Worm (Caenorhabditis elegans) whole organism, young adult: Measurements from ENCODE around the gene C04H5.1.

Source experiments
- B0261.1 ChIP-seq: sonication (generic microtip); optimal IDR thresholded peaks from 2 replicates; lab custom pipeline; 2016; ENCODE audit warnings: mild to moderate bottlenecking, missing genetic modification characterization, moderate library complexity, missing compliant biosample characterization
- C06A6.2 ChIP-seq: fragments of 200-800 bp; sonication (Bioruptor generic); conservative IDR thresholded peaks from 2 replicates; pipeline ENCODE4 v1.3.6; 2022; ENCODE audit warnings: missing genetic modification characterization, missing compliant biosample characterization
- C17E4.6 ChIP-seq: fragments of 200-800 bp; sonication (Bioruptor generic); IDR thresholded peaks from 2 replicates; pipeline ENCODE4 v1.3.6; 2022; ENCODE audit warnings: missing genetic modification reagents, missing genetic modification characterization, missing compliant biosample characterization
- F10E7.11 ChIP-seq: sonication (generic microtip); optimal IDR thresholded peaks from 2 replicates; lab custom pipeline; 2017; ENCODE audit warnings: mild to moderate bottlenecking, missing genetic modification characterization, moderate library complexity, missing compliant biosample characterization
- F23B12.7 ChIP-seq: sonication (generic microtip); optimal IDR thresholded peaks from 2 replicates; lab custom pipeline; 2017; ENCODE audit warnings: missing genetic modification characterization, mild to moderate bottlenecking, missing compliant biosample characterization, antibody characterized with exemption, moderate library complexity; ENCODE audit not compliant: insufficient read depth
- F49E8.2 ChIP-seq: sonication (generic microtip); optimal IDR thresholded peaks from 3 replicates; lab custom pipeline; 2017; ENCODE audit warnings: missing genetic modification characterization, mild to moderate bottlenecking, missing compliant biosample characterization, antibody characterized with exemption, moderate library complexity; ENCODE audit not compliant: insufficient read depth
- F52B5.7 ChIP-seq: sonication (generic microtip); optimal IDR thresholded peaks from 2 replicates; lab custom pipeline; 2016; ENCODE audit warnings: mild to moderate bottlenecking, missing genetic modification characterization, missing compliant biosample characterization
- F57A8.1 ChIP-seq: fragments of 200-800 bp; sonication (Bioruptor generic); optimal IDR thresholded peaks from 2 replicates; lab custom pipeline; 2018; ENCODE audit warnings: mild to moderate bottlenecking, missing genetic modification characterization, moderate library complexity, missing compliant biosample characterization
- K11D2.4 ChIP-seq: fragments of 200-800 bp; sonication (Bioruptor generic); IDR thresholded peaks from 2 replicates; pipeline ENCODE4 v1.3.6; 2022; ENCODE audit warnings: missing genetic modification reagents, missing genetic modification characterization, missing compliant biosample characterization
- K12H6.12 ChIP-seq: fragments of 200-800 bp; sonication (Bioruptor generic); optimal IDR thresholded peaks from 2 replicates; lab custom pipeline; 2018; ENCODE audit warnings: mild to moderate bottlenecking, missing genetic modification characterization, missing compliant biosample characterization
- ZK185.1 ChIP-seq: sonication (generic microtip); optimal IDR thresholded peaks from 2 replicates; lab custom pipeline; 2016; ENCODE audit warnings: mild to moderate bottlenecking, missing genetic modification characterization, missing compliant biosample characterization; ENCODE audit not compliant: poor library complexity, severe bottlenecking
- attf-3 ChIP-seq: fragments of 200-800 bp; sonication (Bioruptor generic); conservative IDR thresholded peaks from 2 replicates; pipeline ENCODE4 v1.3.6; 2022; ENCODE audit warnings: missing genetic modification reagents, missing genetic modification characterization, missing compliant biosample characterization
- attf-5 ChIP-seq: fragments of 200-800 bp; sonication (Bioruptor generic); optimal IDR thresholded peaks from 2 replicates; lab custom pipeline; 2018; ENCODE audit warnings: mild to moderate bottlenecking, missing genetic modification characterization, missing compliant biosample characterization
- cebp-1 ChIP-seq, 2 experiments: fragments of 200-800 bp in 1 of 2; sonication (Bioruptor generic) in 1 of 2; sonication (generic microtip) in 1 of 2; IDR thresholded peaks in 1 of 2; optimal IDR thresholded peaks in 1 of 2; 2 replicates each; pipeline versions ENCODE4 v1.3.6 to Lab custom; 2017 to 2022; ENCODE audit warnings: missing compliant biosample characterization in 2 of 2, missing genetic modification characterization in 2 of 2, mild to moderate bottlenecking in 1 of 2, missing genetic modification reagents in 1 of 2, moderate library complexity in 1 of 2
- ceh-100 ChIP-seq: fragments of 200-800 bp; sonication (Bioruptor generic); IDR thresholded peaks from 2 replicates; pipeline ENCODE4 v1.3.6; 2022; ENCODE audit warnings: missing genetic modification reagents, missing genetic modification characterization, missing compliant biosample characterization
- ceh-40 ChIP-seq: fragments of 200-800 bp; sonication (Bioruptor generic); IDR thresholded peaks from 2 replicates; pipeline ENCODE4 v1.3.6; 2022; ENCODE audit warnings: missing genetic modification characterization, missing compliant biosample characterization
- ceh-79 ChIP-seq: sonication (generic microtip); optimal IDR thresholded peaks from 2 replicates; lab custom pipeline; 2017; ENCODE audit warnings: mild to moderate bottlenecking, missing genetic modification characterization, missing compliant biosample characterization
- ceh-91 ChIP-seq: fragments of 200-800 bp; sonication (Bioruptor generic); IDR thresholded peaks from 2 replicates; pipeline ENCODE4 v1.3.6; 2022; ENCODE audit warnings: missing genetic modification reagents, missing genetic modification characterization, missing compliant biosample characterization
- chd-7 ChIP-seq: sonication (generic microtip); optimal IDR thresholded peaks from 2 replicates; lab custom pipeline; 2016; ENCODE audit warnings: mild to moderate bottlenecking, missing genetic modification characterization, moderate library complexity, missing compliant biosample characterization
- die-1 ChIP-seq: sonication (generic microtip); optimal IDR thresholded peaks from 2 replicates; lab custom pipeline; 2016; ENCODE audit warnings: missing genotype, mild to moderate bottlenecking, missing genetic modification characterization, missing compliant biosample characterization
- dox-1 ChIP-seq: fragments of 200-800 bp; sonication (Bioruptor generic); IDR thresholded peaks from 2 replicates; pipeline ENCODE4 v1.3.6; 2022; ENCODE audit warnings: missing genetic modification reagents, missing genetic modification characterization, missing compliant biosample characterization
- dpl-1 ChIP-seq: fragments of 150-350 bp; optimal IDR thresholded peaks from 2 replicates; lab custom pipeline; 2014; ENCODE audit warnings: missing biosample characterization, missing genetic modification reagents, missing genetic modification characterization
- efl-1 ChIP-seq: fragments of 150-350 bp; optimal IDR thresholded peaks from 2 replicates; lab custom pipeline; 2014; ENCODE audit warnings: missing biosample characterization, missing genetic modification reagents, missing genetic modification characterization
- ets-4 ChIP-seq: fragments of 200-800 bp; sonication (Bioruptor generic); optimal IDR thresholded peaks from 2 replicates; lab custom pipeline; 2018; ENCODE audit warnings: mild to moderate bottlenecking, missing genetic modification characterization, missing compliant biosample characterization
- him-1 ChIP-seq: sonication (generic microtip); optimal IDR thresholded peaks from 2 replicates; lab custom pipeline; 2016; ENCODE audit warnings: missing genotype, missing genetic modification reagents, missing genetic modification characterization, missing compliant biosample characterization
- hlh-12 ChIP-seq: sonication (generic microtip); optimal IDR thresholded peaks from 2 replicates; lab custom pipeline; 2016; ENCODE audit warnings: missing genetic modification characterization, missing compliant biosample characterization
- hmg-1.2 ChIP-seq: fragments of 200-800 bp; sonication (Bioruptor generic); IDR thresholded peaks from 2 replicates; pipeline ENCODE4 v1.3.6; 2022; ENCODE audit warnings: missing genetic modification reagents, missing genetic modification characterization, missing compliant biosample characterization
- let-607 ChIP-seq, 2 experiments: fragments of 200-800 bp in 1 of 2; sonication (Bioruptor generic) in 1 of 2; sonication (generic microtip) in 1 of 2; optimal IDR thresholded peaks; 2 replicates each; lab custom pipeline; 2016 to 2018; ENCODE audit warnings: mild to moderate bottlenecking in 2 of 2, missing compliant biosample characterization in 2 of 2, missing genetic modification characterization in 2 of 2, moderate library complexity in 2 of 2, missing genotype in 1 of 2
- lin-35 ChIP-seq, 3 experiments: fragments of 150-350 bp in 2 of 3; sonication (generic microtip) in 1 of 3; optimal IDR thresholded peaks; 2 replicates each; lab custom pipeline; 2014 to 2018; ENCODE audit warnings: missing biosample characterization in 3 of 3, missing genetic modification characterization in 3 of 3, missing genetic modification reagents in 3 of 3
- lin-54 ChIP-seq: fragments of 200-800 bp; sonication (Bioruptor generic); optimal IDR thresholded peaks from 2 replicates; lab custom pipeline; 2018; ENCODE audit warnings: mild to moderate bottlenecking, missing genetic modification characterization, missing compliant biosample characterization
- mel-28 ChIP-seq: sonication (generic microtip); optimal IDR thresholded peaks from 2 replicates; lab custom pipeline; 2016; ENCODE audit warnings: borderline replicate concordance, mild to moderate bottlenecking, missing genetic modification characterization, missing compliant biosample characterization
- nhr-27 ChIP-seq: fragments of 200-800 bp; sonication (Bioruptor generic); optimal IDR thresholded peaks from 2 replicates; lab custom pipeline; 2018; ENCODE audit warnings: mild to moderate bottlenecking, missing genetic modification characterization, moderate library complexity, missing compliant biosample characterization
- nhr-90 ChIP-seq: sonication (generic microtip); optimal IDR thresholded peaks from 2 replicates; lab custom pipeline; 2016; ENCODE audit warnings: missing genotype, mild to moderate bottlenecking, missing genetic modification characterization, missing compliant biosample characterization
- rcor-1 ChIP-seq: fragments of 200-800 bp; sonication (Bioruptor generic); IDR thresholded peaks from 2 replicates; pipeline ENCODE4 v1.3.6; 2022; ENCODE audit warnings: missing genetic modification reagents, missing genetic modification characterization, missing compliant biosample characterization
- rec-8 ChIP-seq, 2 experiments: sonication (generic microtip); optimal IDR thresholded peaks; 2 replicates each; lab custom pipeline; 2016; ENCODE audit warnings: mild to moderate bottlenecking in 2 of 2, missing genetic modification characterization in 2 of 2, missing genetic modification reagents in 2 of 2, missing genotype in 2 of 2, missing biosample characterization in 1 of 2, missing compliant biosample characterization in 1 of 2, moderate library complexity in 1 of 2
- rpc-1 ChIP-seq, 2 experiments: fragments of 150-350 bp in 1 of 2; sonication (generic microtip) in 1 of 2; optimal IDR thresholded peaks; 2 replicates each; lab custom pipeline; 2014 to 2018; ENCODE audit warnings: missing biosample characterization in 1 of 2, missing genetic modification characterization in 1 of 2, missing genetic modification reagents in 1 of 2, missing genotype in 1 of 2
- somi-1 ChIP-seq: fragments of 200-800 bp; sonication (Bioruptor generic); optimal IDR thresholded peaks from 2 replicates; lab custom pipeline; 2018; ENCODE audit warnings: mild to moderate bottlenecking, missing genetic modification characterization, missing compliant biosample characterization
- zfh-2 ChIP-seq: fragments of 200-800 bp; sonication (Bioruptor generic); conservative IDR thresholded peaks from 2 replicates; pipeline ENCODE4 v1.3.6; 2022; ENCODE audit warnings: missing genetic modification reagents, missing genetic modification characterization, missing compliant biosample characterization
- zim-3 ChIP-seq: sonication (generic microtip); optimal IDR thresholded peaks from 2 replicates; lab custom pipeline; 2017; ENCODE audit warnings: mild to moderate bottlenecking, missing genetic modification characterization, moderate library complexity, missing compliant biosample characterization
- ztf-22 ChIP-seq: fragments of 200-800 bp; sonication (Bioruptor generic); optimal IDR thresholded peaks from 2 replicates; lab custom pipeline; 2018; ENCODE audit warnings: mild to moderate bottlenecking, missing genetic modification characterization, moderate library complexity, missing compliant biosample characterization
- ztf-28 ChIP-seq: fragments of 200-800 bp; sonication (Bioruptor generic); IDR thresholded peaks from 2 replicates; pipeline ENCODE4 v1.3.6; 2022; ENCODE audit warnings: missing genetic modification reagents, missing genetic modification characterization, missing compliant biosample characterization
- ztf-3 ChIP-seq: fragments of 200-800 bp; sonication (Bioruptor generic); optimal IDR thresholded peaks from 2 replicates; lab custom pipeline; 2018; ENCODE audit warnings: mild to moderate bottlenecking, missing genetic modification characterization, missing compliant biosample characterization
- ztf-6 ChIP-seq: fragments of 200-800 bp; sonication (Bioruptor generic); IDR thresholded peaks from 2 replicates; pipeline ENCODE4 v1.3.6; 2022; ENCODE audit warnings: missing genetic modification reagents, missing genetic modification characterization, missing compliant biosample characterization

Gene C04H5.1

ce11 chrII:14525013-14525412 is 9.1 kb upstream of the C04H5.1 start, which contains the start of gene F57C2.4:
Gene F57C2.4, plus strand, starts transcription at chrII:14525313.
- no peak for TF ChIP-seq cebp-1 (GFP tag; IDR thresholded peaks at IDR 0.05; lab: Robert Waterston, UW)
- TF ChIP-seq cebp-1 (tag; optimal IDR thresholded peaks at IDR 0.05; lab: Kevin White, UChicago) = no peak
- no peak for TF ChIP-seq lin-35 (GFP tag; optimal IDR thresholded peaks at IDR 0.05; lab: Kevin White, UChicago)
- no peak for TF ChIP-seq zfh-2 (GFP tag; lab: Robert Waterston, UW)
- TF ChIP-seq C06A6.2 (GFP tag; lab: Robert Waterston, UW) = no peak
- no peak for TF ChIP-seq ceh-79
- no peak for TF ChIP-seq ZK185.1
- TF ChIP-seq rcor-1 (GFP tag; lab: Robert Waterston, UW) = no peak
- TF ChIP-seq zim-3 (tag; lab: Kevin White, UChicago) = no peak
- no peak for TF ChIP-seq ztf-28
- TF ChIP-seq, all 124 proteins: peak for 0

- TF ChIP-seq dpl-1 (GFP tag; lab: Kevin White, UChicago) = no peak
- TF ChIP-seq nhr-27 (tag; lab: Kevin White, UChicago) = no peak
- no peak for TF ChIP-seq attf-3 (GFP tag; lab: Robert Waterston, UW)
- TF ChIP-seq K12H6.12 (tag; lab: Kevin White, UChicago) = no peak
- TF ChIP-seq rpc-1 (optimal IDR thresholded peaks at IDR 0.05; lab: Kevin White, UChicago) = no peak
- TF ChIP-seq rpc-1 (tag; optimal IDR thresholded peaks at IDR 0.05; lab: Kevin White, UChicago) = no peak
- no peak for TF ChIP-seq dox-1 (GFP tag; lab: Robert Waterston, UW)
- no peak for TF ChIP-seq F10E7.11 (tag; lab: Kevin White, UChicago)
- TF ChIP-seq, all 124 proteins: peak for 0
Observed at ce11 chrII:14527104-14527503, 7.0 kb upstream of the C04H5.1 start.

ce11 chrII:14528233-14528802 is 5.8 kb upstream of the C04H5.1 start, which contains the start of the genes F57C2.5 and spat-1:
Gene F57C2.5, minus strand, starts transcription at chrII:14528239.
Gene spat-1, plus strand, starts transcription at chrII:14528752.
- TF ChIP-seq ceh-40 (GFP tag; lab: Robert Waterston, UW) (no peak), die-1 (tag; lab: Kevin White, UChicago) (no peak), hmg-1.2 (GFP tag; lab: Robert Waterston, UW) (peak; percentile 49; the same call in 1 of the 2 replicates), let-607 (tag; optimal IDR thresholded peaks at IDR 0.05; lab: Kevin White, UChicago) (peak in 1 of 2 experiments; percentile 32), C17E4.6 (GFP tag; lab: Robert Waterston, UW) (no peak), ets-4 (GFP tag; lab: Kevin White, UChicago) (no peak), somi-1 (GFP tag; lab: Kevin White, UChicago) (no peak), F49E8.2 (tag; lab: Kevin White, UChicago) (peak; percentile 38), attf-5 (GFP tag; lab: Kevin White, UChicago) (peak; percentile 77), rpc-1 (optimal IDR thresholded peaks at IDR 0.05; lab: Kevin White, UChicago) (no peak), rpc-1 (tag; optimal IDR thresholded peaks at IDR 0.05; lab: Kevin White, UChicago) (no peak), ceh-91 (GFP tag; lab: Robert Waterston, UW) (peak; percentile 76), F23B12.7 (peak; percentile 47), him-1 (no peak), F52B5.7 (tag; lab: Kevin White, UChicago) (no peak), rec-8 (tag; optimal IDR thresholded peaks at IDR 0.05; lab: Kevin White, UChicago) (no peak), lin-54 (peak; percentile 22), dox-1 (GFP tag; lab: Robert Waterston, UW) (peak; percentile 68; the same call in 1 of the 2 replicates), K11D2.4 (GFP tag; lab: Robert Waterston, UW) (no peak), ztf-22 (GFP tag; lab: Kevin White, UChicago) (no peak), chd-7 (tag; lab: Kevin White, UChicago) (no peak), B0261.1 (tag; lab: Kevin White, UChicago) (peak; percentile 18), ztf-6 (GFP tag; lab: Robert Waterston, UW) (no peak), ztf-3 (no peak), nhr-90 (tag; lab: Kevin White, UChicago) (no peak), ceh-100 (GFP tag; lab: Robert Waterston, UW) (peak; percentile 97), efl-1 (GFP tag; lab: Kevin White, UChicago) (no peak), F57A8.1 (GFP tag; lab: Kevin White, UChicago) (no peak), hlh-12 (tag; lab: Kevin White, UChicago) (no peak), mel-28 (tag; lab: Kevin White, UChicago) (no peak), zim-3 (tag; lab: Kevin White, UChicago) (no peak)
